Worm (Caenorhabditis elegans): ENCODE data around the gene ptp-3.

The ptp-3 gene

ce11 chrII:11020707-11021106, 45.4 kb downstream of the ptp-3 start:
- no peak for TF ChIP-seq C06A6.2 (GFP tag; conservative IDR thresholded peaks at IDR 0.05)
- TF ChIP-seq ama-1 (optimal IDR thresholded peaks at IDR 0.05) = no peak
- no peak for TF ChIP-seq ama-1 (GFP tag; optimal IDR thresholded peaks at IDR 0.05)
- no peak for TF ChIP-seq lag-1 (GFP tag; IDR thresholded peaks at IDR 0.05)
- no peak for TF ChIP-seq C17E4.6 (GFP tag; IDR thresholded peaks at IDR 0.05)
- TF ChIP-seq egrh-3 (GFP tag; IDR thresholded peaks at IDR 0.05) = no peak

ce11 chrII:11022023-11022422, 46.7 kb downstream of the ptp-3 start, which contains the start of gene let-858:
TSS of gene let-858 (plus strand) at chrII:11022370.
- TF ChIP-seq nhr-27 (tag; optimal IDR thresholded peaks at IDR 0.05) = no peak
- peak; percentile 93 for TF ChIP-seq lin-54 (GFP tag; optimal IDR thresholded peaks at IDR 0.05)
- peak in 2 of 3 experiments; percentile 20 to 87 for TF ChIP-seq lin-35 (GFP tag; optimal IDR thresholded peaks at IDR 0.05)
- TF ChIP-seq efl-1 (GFP tag; optimal IDR thresholded peaks at IDR 0.05) = peak; percentile 81
- peak; percentile 94 for TF ChIP-seq mcd-1 (GFP tag; IDR thresholded peaks at IDR 0.05)
- no peak for TF ChIP-seq hrde-1 (tag; optimal IDR thresholded peaks at IDR 0.05; ENCODE audit: borderline replicate concordance)
- TF ChIP-seq dpl-1 (GFP tag; optimal IDR thresholded peaks at IDR 0.05) = peak; percentile 68

- TF ChIP-seq rcor-1 (GFP tag; IDR thresholded peaks at IDR 0.05) = no peak
- TF ChIP-seq T26A5.8 (tag; optimal IDR thresholded peaks at IDR 0.05) = no peak
- TF ChIP-seq C17E4.6 (GFP tag; IDR thresholded peaks at IDR 0.05) = no peak
- no peak for TF ChIP-seq let-526 (GFP tag; IDR thresholded peaks at IDR 0.05)
- no peak for TF ChIP-seq egrh-3 (GFP tag; IDR thresholded peaks at IDR 0.05)
- no peak for TF ChIP-seq dox-1 (GFP tag; IDR thresholded peaks at IDR 0.05)
- TF ChIP-seq die-1 (tag; optimal IDR thresholded peaks at IDR 0.05) = no peak
- TF ChIP-seq T07F8.4 (tag; optimal IDR thresholded peaks at IDR 0.05) = no peak
- TF ChIP-seq madf-8 (GFP tag; conservative IDR thresholded peaks at IDR 0.05) = no peak
- no peak for TF ChIP-seq hsf-1 (GFP tag; IDR thresholded peaks at IDR 0.05)
- no peak for TF ChIP-seq him-1 (tag; optimal IDR thresholded peaks at IDR 0.05)
- no peak for TF ChIP-seq ceh-27 (GFP tag; optimal IDR thresholded peaks at IDR 0.05)
These were observed 50.2 kb downstream of the ptp-3 start, which contains the start of gene F33A8.7 for ce11 chrII:11025566-11025965. TSS of gene F33A8.7 (minus strand) at chrII:11025666.

- no peak for TF ChIP-seq mes-4 (tag; optimal IDR thresholded peaks at IDR 0.05)
- TF ChIP-seq lag-1 (GFP tag; IDR thresholded peaks at IDR 0.05) = no peak
- TF ChIP-seq rcor-1 (GFP tag; IDR thresholded peaks at IDR 0.05) = no peak
- no peak for TF ChIP-seq snpc-4 (GFP tag; optimal IDR thresholded peaks at IDR 0.05)
- no peak for TF ChIP-seq snpc-4 (tag; optimal IDR thresholded peaks at IDR 0.05)
- TF ChIP-seq ztf-26 (tag; optimal IDR thresholded peaks at IDR 0.05) = no peak
- no peak for TF ChIP-seq ztf-3 (GFP tag; optimal IDR thresholded peaks at IDR 0.05)
- no peak for TF ChIP-seq snpc-1.3 (tag; optimal IDR thresholded peaks at IDR 0.05; ENCODE audit: insufficient read depth)
- TF ChIP-seq nhr-120 (GFP tag; IDR thresholded peaks at IDR 0.05) = no peak
- TF ChIP-seq somi-1 (GFP tag; optimal IDR thresholded peaks at IDR 0.05) = no peak
- TF ChIP-seq ztf-18 (tag; optimal IDR thresholded peaks at IDR 0.05) = no peak
- no peak for TF ChIP-seq nfya-1 (tag; optimal IDR thresholded peaks at IDR 0.05; ENCODE audit: borderline replicate concordance, insufficient read depth)
- TF ChIP-seq lsl-1 (GFP tag; optimal IDR thresholded peaks at IDR 0.05) = no peak
- no peak for TF ChIP-seq K12H6.12 (tag; optimal IDR thresholded peaks at IDR 0.05)
- TF ChIP-seq zim-3 (tag; optimal IDR thresholded peaks at IDR 0.05) = no peak
- TF ChIP-seq Y53F4B.3 (GFP tag; IDR thresholded peaks at IDR 0.05) = no peak
- no peak for TF ChIP-seq madf-10 (tag; optimal IDR thresholded peaks at IDR 0.05)
- TF ChIP-seq mel-28 (tag; optimal IDR thresholded peaks at IDR 0.05; ENCODE audit: borderline replicate concordance) = no peak
- TF ChIP-seq F57A8.1 (GFP tag; optimal IDR thresholded peaks at IDR 0.05) = no peak
These were observed 52.4 kb downstream of the ptp-3 start for ce11 chrII:11027777-11028176.
